Fruit fly (Drosophila melanogaster) S2 (cell line): ENCODE results near the gene CG7483.

Experiments used
- CG8478 ChIP-seq: fragments of >200 bp; optimal IDR thresholded peaks from 2 replicates; lab custom pipeline; 2018
- CTCF ChIP-seq, 2 experiments: fragments of >200 bp; optimal IDR thresholded peaks; 2 replicates each; lab custom pipeline; 2018

Gene CG7483

dm6 chr3R:8292034-8292433 is 21.0 kb upstream of the CG7483 start, which contains the start of gene CG31463:
Gene CG31463, plus strand, starts transcription at chr3R:8292335.
- TF ChIP-seq CTCF (optimal IDR thresholded peaks at IDR 0.05; lab: Kevin White, UChicago): no peak
- TF ChIP-seq CG8478 (lab: Kevin White, UChicago): no peak

- TF ChIP-seq CTCF (optimal IDR thresholded peaks at IDR 0.05; lab: Kevin White, UChicago) (peak; percentile 70 to 78), CG8478 (lab: Kevin White, UChicago) (no peak)
Observed at dm6 chr3R:8300928-8301752, 11.9 kb upstream of the CG7483 start, which contains the start of the genes CG9626 and mRpL1. Gene CG9626, minus strand, starts transcription at chr3R:8300978. Gene mRpL1, plus strand, starts transcription at chr3R:8301440.

dm6 chr3R:8303848-8304247 is 9.2 kb upstream of the CG7483 start, which contains the start of gene nac:
Gene nac, minus strand, starts transcription at chr3R:8304023.
- no peak for TF ChIP-seq CG8478 (lab: Kevin White, UChicago)
- TF ChIP-seq CTCF (optimal IDR thresholded peaks at IDR 0.05; lab: Kevin White, UChicago): no peak

dm6 chr3R:8305110-8305509 is 7.9 kb upstream of the CG7483 start, which contains the start of gene Sgt1:
Gene Sgt1, minus strand, starts transcription at chr3R:8305274.
- TF ChIP-seq CG8478 (lab: Kevin White, UChicago) (no peak), CTCF (optimal IDR thresholded peaks at IDR 0.05; lab: Kevin White, UChicago) (peak; percentile 34 to 63)

dm6 chr3R:8306188-8306926 is 6.7 kb upstream of the CG7483 start:
- peak; percentile 20 to 50 for TF ChIP-seq CTCF (optimal IDR thresholded peaks at IDR 0.05; lab: Kevin White, UChicago)
- TF ChIP-seq CG8478 (lab: Kevin White, UChicago): no peak

- no peak for TF ChIP-seq CG8478 (lab: Kevin White, UChicago)
- no peak for TF ChIP-seq CTCF (optimal IDR thresholded peaks at IDR 0.05; lab: Kevin White, UChicago)
Observed at dm6 chr3R:8306927-8307261, 6.1 kb upstream of the CG7483 start.

dm6 chr3R:8307283-8307682 is 5.7 kb upstream of the CG7483 start:
- TF ChIP-seq CTCF (optimal IDR thresholded peaks at IDR 0.05; lab: Kevin White, UChicago): no peak
- no peak for TF ChIP-seq CG8478 (lab: Kevin White, UChicago)

dm6 chr3R:8308515-8308959 is 4.5 kb upstream of the CG7483 start, which contains the start of gene tex:
Gene tex, minus strand, starts transcription at chr3R:8308645.
- TF ChIP-seq CG8478 (lab: Kevin White, UChicago) (no peak), CTCF (optimal IDR thresholded peaks at IDR 0.05; lab: Kevin White, UChicago) (no peak)

- TF ChIP-seq CTCF (optimal IDR thresholded peaks at IDR 0.05; lab: Kevin White, UChicago): no peak
- TF ChIP-seq CG8478 (lab: Kevin White, UChicago): no peak
Observed at dm6 chr3R:8310678-8311077, 2.3 kb upstream of the CG7483 start, which contains the start of gene CG11693. Gene CG11693, minus strand, starts transcription at chr3R:8310778.

- TF ChIP-seq CG8478 (lab: Kevin White, UChicago) (no peak), CTCF (optimal IDR thresholded peaks at IDR 0.05; lab: Kevin White, UChicago) (no peak)
Observed at dm6 chr3R:8312037-8312436, 971 bp upstream of the CG7483 start, which contains the start of the genes CG11694 and CG11698. Gene CG11694, minus strand, starts transcription at chr3R:8312137. Gene CG11698, plus strand, starts transcription at chr3R:8312188.

dm6 chr3R:8316344-8317105 is 3.5 kb downstream of the CG7483 start, which contains the start of gene Coq2:
Gene Coq2, minus strand, starts transcription at chr3R:8316543.
- no peak for TF ChIP-seq CG8478 (lab: Kevin White, UChicago)
- TF ChIP-seq CTCF (optimal IDR thresholded peaks at IDR 0.05; lab: Kevin White, UChicago): peak; percentile 48 to 60

dm6 chr3R:8317215-8317614 is 4.2 kb downstream of the CG7483 start, which contains the start of gene Ctr1B:
Gene Ctr1B, plus strand, starts transcription at chr3R:8317612.
- TF ChIP-seq CG8478 (lab: Kevin White, UChicago) (no peak), CTCF (optimal IDR thresholded peaks at IDR 0.05; lab: Kevin White, UChicago) (no peak)

- TF ChIP-seq CTCF (optimal IDR thresholded peaks at IDR 0.05; lab: Kevin White, UChicago): no peak
- TF ChIP-seq CG8478 (lab: Kevin White, UChicago): no peak
Observed at dm6 chr3R:8317709-8318335, 4.8 kb downstream of the CG7483 start.
